Worm (Caenorhabditis elegans): ENCODE measurements around the gene C17H12.12.

C17H12.12 gene

DNA sequence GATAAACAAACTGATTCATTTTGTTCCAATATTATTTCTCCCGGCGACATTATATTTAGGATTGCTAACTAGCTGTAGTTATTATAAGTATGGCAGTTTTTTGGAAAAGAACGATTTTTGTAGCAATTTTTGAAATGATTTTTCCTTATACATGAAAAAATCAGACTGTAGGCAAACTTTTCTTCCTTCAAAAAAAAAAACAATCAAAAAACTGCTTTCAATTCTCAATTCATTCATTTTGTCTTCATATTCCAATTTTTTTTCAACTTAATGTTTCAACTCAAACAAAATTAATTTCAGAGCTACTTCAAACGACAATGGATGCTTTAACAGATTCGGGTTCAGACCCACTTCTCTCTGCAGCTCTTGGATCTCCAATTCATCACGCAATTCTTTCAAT lies 16.1 kb downstream of the C17H12.12 start, which contains the start of gene ceh-48:
Gene ceh-48 (plus strand): TSS at position 301 of the 400 bp plus-strand sequence.
- no peak for TF ChIP-seq pag-3 (tag; optimal IDR thresholded peaks at IDR 0.05; ENCODE audit: borderline replicate concordance, insufficient read depth)
- TF ChIP-seq ets-5 (GFP tag; IDR thresholded peaks at IDR 0.05), result no peak
- no peak for TF ChIP-seq nhr-12 (tag; optimal IDR thresholded peaks at IDR 0.05)
- TF ChIP-seq tbx-2 (tag; optimal IDR thresholded peaks at IDR 0.05), result no peak
- no peak for TF ChIP-seq fkh-4 (tag; optimal IDR thresholded peaks at IDR 0.05; ENCODE audit: borderline replicate concordance)
- TF ChIP-seq nhr-20 (tag; optimal IDR thresholded peaks at IDR 0.05), result no peak
- no peak for TF ChIP-seq fkh-8 (tag; optimal IDR thresholded peaks at IDR 0.05)
- TF ChIP-seq nhr-11 (tag; optimal IDR thresholded peaks at IDR 0.05), result no peak
- no peak for TF ChIP-seq nhr-19 (GFP tag; conservative IDR thresholded peaks at IDR 0.05)
- TF ChIP-seq ztf-11 (tag; optimal IDR thresholded peaks at IDR 0.05), result no peak
- no peak for TF ChIP-seq swsn-7 (tag; optimal IDR thresholded peaks at IDR 0.05)
- no peak for TF ChIP-seq lsy-2 (tag; optimal IDR thresholded peaks at IDR 0.05)
- TF ChIP-seq ceh-90 (tag; optimal IDR thresholded peaks at IDR 0.05), result no peak
- no peak for TF ChIP-seq tlp-1 (tag; optimal IDR thresholded peaks at IDR 0.05)

ce11 chrIV:6817554-6817953 lies 21.8 kb downstream of the C17H12.12 start, which contains the start of gene C17H12.5:
Gene C17H12.5, minus strand, starts transcription at chrIV:6817654.
- no peak for TF ChIP-seq lin-35 (GFP tag; optimal IDR thresholded peaks at IDR 0.05)
- no peak for TF ChIP-seq lin-14 (GFP tag; optimal IDR thresholded peaks at IDR 0.05)
- no peak for TF ChIP-seq pax-3 (tag; optimal IDR thresholded peaks at IDR 0.05)
- TF ChIP-seq unc-86 (tag; optimal IDR thresholded peaks at IDR 0.05), result no peak
- no peak for TF ChIP-seq xbp-1 (tag; optimal IDR thresholded peaks at IDR 0.05)
- no peak for TF ChIP-seq nhr-90 (tag; optimal IDR thresholded peaks at IDR 0.05; ENCODE audit: poor library complexity)
- no peak for TF ChIP-seq egl-27 (tag; optimal IDR thresholded peaks at IDR 0.05)
- no peak for TF ChIP-seq nhr-19 (GFP tag; conservative IDR thresholded peaks at IDR 0.05)
- no peak for TF ChIP-seq unc-62 (GFP tag; optimal IDR thresholded peaks at IDR 0.05)
- TF ChIP-seq nhr-20 (tag; optimal IDR thresholded peaks at IDR 0.05), result no peak
- TF ChIP-seq grh-1 (GFP tag; IDR thresholded peaks at IDR 0.05), result no peak
- no peak for TF ChIP-seq hlh-4 (tag; optimal IDR thresholded peaks at IDR 0.05)
- no peak for TF ChIP-seq mep-1 (tag; optimal IDR thresholded peaks at IDR 0.05)
- TF ChIP-seq nhr-84 (tag; optimal IDR thresholded peaks at IDR 0.05), result no peak
- TF ChIP-seq snu-23 (GFP tag; optimal IDR thresholded peaks at IDR 0.05), result no peak

- TF ChIP-seq efl-1 (optimal IDR thresholded peaks at IDR 0.05) (no peak), efl-1 (GFP tag; optimal IDR thresholded peaks at IDR 0.05 in 1 of 2) (peak in 1 of 2 experiments; percentile 61), pqm-1 (tag; optimal IDR thresholded peaks at IDR 0.05) (no peak), tlp-1 (tag; optimal IDR thresholded peaks at IDR 0.05) (no peak), lin-39 (tag; optimal IDR thresholded peaks at IDR 0.05) (no peak), nhr-85 (tag) (peak; percentile 44), ceh-8 (GFP tag; optimal IDR thresholded peaks at IDR 0.05) (no peak), sptf-1 (tag; optimal IDR thresholded peaks at IDR 0.05) (no peak), fkh-10 (GFP tag; optimal IDR thresholded peaks at IDR 0.05) (no peak), lir-3 (tag; optimal IDR thresholded peaks at IDR 0.05; ENCODE audit: poor library complexity) (no peak), jun-1 (tag; optimal IDR thresholded peaks at IDR 0.05) (no peak), elt-2 (tag; optimal IDR thresholded peaks at IDR 0.05) (peak; percentile 72), elt-3 (tag; optimal IDR thresholded peaks at IDR 0.05) (no peak)
These were observed 22.6 kb downstream of the C17H12.12 start, which contains the start of gene C17H12.8 for ce11 chrIV:6818369-6818768. Gene C17H12.8, plus strand, starts transcription at chrIV:6818703.

Data from whole organism, L1 larva.